Worm (Caenorhabditis elegans): ENCODE data around the gene mccc-1.

- TF ChIP-seq ama-1 (optimal IDR thresholded peaks at IDR 0.05) (no peak), tbx-37 (GFP tag; conservative IDR thresholded peaks at IDR 0.05) (no peak), flt-1 (GFP tag; IDR thresholded peaks at IDR 0.05) (no peak), tra-4 (tag; optimal IDR thresholded peaks at IDR 0.05) (no peak), hmbx-1 (tag; optimal IDR thresholded peaks at IDR 0.05) (no peak), hnd-1 (tag; optimal IDR thresholded peaks at IDR 0.05) (no peak)
Measured at ce11 chrIV:9854952-9855351, 29.4 kb upstream of the mccc-1 start.
